Worm (Caenorhabditis elegans) whole organism, L3 larva: ENCODE measurements around the gene Y56A3A.28.

Experiments used
- R02D3.7 ChIP-seq: fragments of 150-350 bp; optimal IDR thresholded peaks from 2 replicates; lab custom pipeline; 2014; ENCODE audit warnings: missing biosample characterization, missing genetic modification characterization
- ama-1 ChIP-seq: fragments of 150-350 bp; optimal IDR thresholded peaks from 2 replicates; lab custom pipeline; 2018
- ceh-16 ChIP-seq: sonication (generic microtip); optimal IDR thresholded peaks from 2 replicates; lab custom pipeline; 2017; ENCODE audit warnings: missing biosample characterization, missing genetic modification characterization
- ceh-82 ChIP-seq: fragments of 150-350 bp; optimal IDR thresholded peaks from 2 replicates; lab custom pipeline; 2014; ENCODE audit warnings: missing biosample characterization, missing genetic modification characterization
- egl-27 ChIP-seq: sonication (generic microtip); optimal IDR thresholded peaks from 4 replicates; lab custom pipeline; 2017; ENCODE audit warnings: missing biosample characterization, missing genetic modification reagents, missing genetic modification characterization
- fkh-10 ChIP-seq: sonication (generic microtip); optimal IDR thresholded peaks from 2 replicates; lab custom pipeline; 2017; ENCODE audit warnings: missing biosample characterization, missing genetic modification reagents, missing genetic modification characterization
- fos-1 ChIP-seq: fragments of 150-350 bp; optimal IDR thresholded peaks from 2 replicates; lab custom pipeline; 2014; ENCODE audit warnings: missing biosample characterization, missing genetic modification characterization
- lin-39 ChIP-seq: fragments of 150-350 bp; optimal IDR thresholded peaks from 2 replicates; lab custom pipeline; 2018; ENCODE audit warnings: missing biosample characterization, missing genetic modification reagents, missing genetic modification characterization
- nhr-12 ChIP-seq: fragments of 150-350 bp; optimal IDR thresholded peaks from 2 replicates; lab custom pipeline; 2014; ENCODE audit warnings: missing biosample characterization, missing genetic modification characterization
- nhr-23 ChIP-seq: fragments of 150-350 bp; optimal IDR thresholded peaks from 2 replicates; lab custom pipeline; 2014; ENCODE audit warnings: missing biosample characterization, missing genetic modification reagents, missing genetic modification characterization
- pqm-1 ChIP-seq: fragments of 150-350 bp; optimal IDR thresholded peaks from 2 replicates; lab custom pipeline; 2017; ENCODE audit warnings: missing biosample characterization, missing genetic modification characterization, inconsistent platforms
- zag-1 ChIP-seq: fragments of 150-350 bp; optimal IDR thresholded peaks from 2 replicates; lab custom pipeline; 2014; ENCODE audit warnings: missing biosample characterization, missing genetic modification characterization

DNA sequence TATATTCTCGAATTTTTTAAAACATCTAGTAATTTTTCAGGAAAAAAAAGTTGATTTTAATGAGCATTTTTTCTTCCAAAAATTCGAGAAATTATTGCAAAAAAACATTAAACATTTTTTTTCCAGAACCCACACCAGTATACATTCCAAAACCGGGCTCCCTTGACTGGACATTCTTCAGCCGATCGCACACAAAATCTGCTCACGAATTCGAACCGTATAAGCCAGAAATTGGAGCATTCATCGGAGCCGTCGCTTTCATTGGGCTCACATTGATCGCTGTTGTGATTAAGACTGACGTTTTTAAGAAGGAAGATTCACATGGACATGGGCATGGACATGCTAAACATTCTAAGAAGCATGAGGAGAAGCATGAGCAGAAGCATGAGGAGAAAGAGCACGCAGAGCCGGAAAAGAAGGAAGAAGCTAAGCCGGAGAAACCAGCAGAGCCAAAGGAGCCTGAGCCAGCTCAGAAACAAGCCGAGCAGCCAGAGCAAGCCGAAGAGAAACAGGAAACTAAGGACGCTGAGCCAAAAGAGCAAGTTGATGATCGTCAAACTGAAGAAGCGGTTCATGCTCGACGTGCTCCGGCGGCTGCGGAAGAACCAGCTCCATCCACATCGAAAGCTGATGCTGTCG, 20.6 kb upstream of the Y56A3A.28 start:
- TF ChIP-seq R02D3.7 (tag; lab: Kevin White, UChicago) (no peak), egl-27 (tag; lab: Kevin White, UChicago) (no peak), ama-1 (lab: Kevin White, UChicago) (no peak), fkh-10 (GFP tag; lab: Kevin White, UChicago) (no peak), zag-1 (tag; lab: Kevin White, UChicago) (no peak), lin-39 (tag; lab: Kevin White, UChicago) (no peak), ceh-16 (tag; lab: Kevin White, UChicago) (no peak), pqm-1 (tag; lab: Kevin White, UChicago) (no peak), ceh-82 (tag; lab: Kevin White, UChicago) (no peak), nhr-23 (no peak), fos-1 (tag; lab: Kevin White, UChicago) (no peak), nhr-12 (tag; lab: Kevin White, UChicago) (no peak)
